Worm (Caenorhabditis elegans) whole organism, late embryonic: ENCODE measurements around the gene F53E10.1.

Experiments
- F13H6.1 ChIP-seq: sonication (generic microtip); optimal IDR thresholded peaks from 2 replicates; lab custom pipeline; 2016; ENCODE audit warnings: missing genetic modification characterization, missing compliant biosample characterization
- K02D7.2 ChIP-seq: sonication (generic microtip); optimal IDR thresholded peaks from 2 replicates; lab custom pipeline; 2017; ENCODE audit warnings: mild to moderate bottlenecking, missing genetic modification characterization, missing compliant biosample characterization
- K09A11.1 ChIP-seq: sonication (generic microtip); optimal IDR thresholded peaks from 2 replicates; lab custom pipeline; 2017; ENCODE audit warnings: antibody characterized with exemption, mild to moderate bottlenecking, missing genetic modification characterization, missing compliant biosample characterization; ENCODE audit not compliant: insufficient read depth
- Y22D7AL.16 ChIP-seq: sonication (generic microtip); optimal IDR thresholded peaks from 2 replicates; lab custom pipeline; 2016; ENCODE audit warnings: missing genetic modification characterization, missing compliant biosample characterization
- ama-1 ChIP-seq: fragments of 150-350 bp; optimal IDR thresholded peaks from 2 replicates; lab custom pipeline; 2014
- ceh-19 ChIP-seq: fragments of 200-800 bp; sonication (Bioruptor generic); optimal IDR thresholded peaks from 2 replicates; lab custom pipeline; 2018; ENCODE audit warnings: mild to moderate bottlenecking, missing genetic modification characterization, missing compliant biosample characterization
- ceh-22 ChIP-seq: sonication (generic microtip); optimal IDR thresholded peaks from 2 replicates; lab custom pipeline; 2017; ENCODE audit warnings: missing biosample characterization, missing genetic modification characterization
- ceh-24 ChIP-seq: sonication (generic microtip); optimal IDR thresholded peaks from 2 replicates; lab custom pipeline; 2016; ENCODE audit warnings: mild to moderate bottlenecking, missing genetic modification characterization, missing compliant biosample characterization
- ceh-30 ChIP-seq: fragments of 150-350 bp; optimal IDR thresholded peaks from 2 replicates; lab custom pipeline; 2014; ENCODE audit warnings: missing biosample characterization, missing genetic modification characterization
- ceh-6 ChIP-seq: fragments of 200-800 bp; sonication (Bioruptor generic); optimal IDR thresholded peaks from 2 replicates; lab custom pipeline; 2018; ENCODE audit warnings: mild to moderate bottlenecking, missing genetic modification characterization, missing compliant biosample characterization
- ceh-9 ChIP-seq: sonication (generic microtip); optimal IDR thresholded peaks from 2 replicates; lab custom pipeline; 2016; ENCODE audit warnings: mild to moderate bottlenecking, missing genetic modification characterization, inconsistent platforms, missing compliant biosample characterization
- che-1 ChIP-seq: sonication (generic microtip); optimal IDR thresholded peaks from 2 replicates; lab custom pipeline; 2016; ENCODE audit warnings: mild to moderate bottlenecking, missing genetic modification characterization, missing compliant biosample characterization
- elt-2 ChIP-seq: sonication (generic microtip); optimal IDR thresholded peaks from 2 replicates; lab custom pipeline; 2016; ENCODE audit warnings: missing genetic modification reagents, missing genetic modification characterization, missing compliant biosample characterization
- ets-4 ChIP-seq: sonication (generic microtip); optimal IDR thresholded peaks from 2 replicates; lab custom pipeline; 2016; ENCODE audit warnings: missing genetic modification characterization, missing compliant biosample characterization
- eyg-1 ChIP-seq: sonication (generic microtip); optimal IDR thresholded peaks from 2 replicates; lab custom pipeline; 2016; ENCODE audit warnings: missing genotype, missing genetic modification characterization, missing compliant biosample characterization
- hlh-13 ChIP-seq: fragments of 200-800 bp; sonication (Bioruptor generic); optimal IDR thresholded peaks from 2 replicates; lab custom pipeline; 2018; ENCODE audit warnings: mild to moderate bottlenecking, missing genetic modification characterization, missing compliant biosample characterization
- hlh-30 ChIP-seq: sonication (generic microtip); optimal IDR thresholded peaks from 2 replicates; lab custom pipeline; 2017; ENCODE audit warnings: antibody characterized with exemption, missing genetic modification characterization, missing compliant biosample characterization; ENCODE audit not compliant: insufficient read depth
- lim-6 ChIP-seq: sonication (generic microtip); optimal IDR thresholded peaks from 2 replicates; lab custom pipeline; 2016; ENCODE audit warnings: missing genetic modification characterization, missing compliant biosample characterization
- madf-2 ChIP-seq: sonication (generic microtip); optimal IDR thresholded peaks from 2 replicates; lab custom pipeline; 2017; ENCODE audit warnings: missing genetic modification characterization, missing compliant biosample characterization
- mec-3 ChIP-seq: sonication (generic microtip); optimal IDR thresholded peaks from 2 replicates; lab custom pipeline; 2016; ENCODE audit warnings: borderline replicate concordance, missing genetic modification characterization, missing compliant biosample characterization
- npax-4 ChIP-seq: sonication (generic microtip); optimal IDR thresholded peaks from 2 replicates; lab custom pipeline; 2016; ENCODE audit warnings: missing genetic modification characterization, missing compliant biosample characterization
- odd-2 ChIP-seq: sonication (generic microtip); optimal IDR thresholded peaks from 2 replicates; lab custom pipeline; 2017; ENCODE audit warnings: antibody characterized with exemption, mild to moderate bottlenecking, missing genetic modification characterization, missing compliant biosample characterization
- pag-3 ChIP-seq: sonication (generic microtip); optimal IDR thresholded peaks from 2 replicates; lab custom pipeline; 2016; ENCODE audit warnings: missing compliant biosample characterization, missing genetic modification characterization, borderline replicate concordance
- pha-2 ChIP-seq: sonication (generic microtip); optimal IDR thresholded peaks from 2 replicates; lab custom pipeline; 2017; ENCODE audit warnings: mild to moderate bottlenecking, missing genetic modification characterization, missing compliant biosample characterization
- pha-4 ChIP-seq: fragments of 150-350 bp; optimal IDR thresholded peaks from 2 replicates; lab custom pipeline; 2018; ENCODE audit warnings: missing biosample characterization, missing genetic modification reagents, missing genetic modification characterization
- sox-2 ChIP-seq: fragments of 200-800 bp; sonication (Bioruptor generic); IDR thresholded peaks from 2 replicates; pipeline ENCODE4 v1.3.6; 2022; ENCODE audit warnings: missing genetic modification reagents, missing genetic modification characterization, missing compliant biosample characterization
- sox-4 ChIP-seq: sonication (generic microtip); optimal IDR thresholded peaks from 2 replicates; lab custom pipeline; 2017; ENCODE audit warnings: mild to moderate bottlenecking, missing genetic modification characterization, inconsistent platforms, missing compliant biosample characterization
- syd-9 ChIP-seq: sonication (generic microtip); optimal IDR thresholded peaks from 2 replicates; lab custom pipeline; 2016; ENCODE audit warnings: mild to moderate bottlenecking, missing genetic modification characterization, moderate library complexity, missing compliant biosample characterization
- tbx-2 ChIP-seq: sonication (generic microtip); optimal IDR thresholded peaks from 2 replicates; lab custom pipeline; 2016; ENCODE audit warnings: missing genetic modification characterization, missing compliant biosample characterization
- unc-3 ChIP-seq, 2 experiments: fragments of 200-800 bp in 1 of 2; sonication (Bioruptor generic) in 1 of 2; sonication (generic microtip) in 1 of 2; conservative IDR thresholded peaks in 1 of 2; optimal IDR thresholded peaks in 1 of 2; 2 replicates each; pipeline versions ENCODE4 v1.3.6 to Lab custom; 2016 to 2022; ENCODE audit warnings: missing compliant biosample characterization in 2 of 2, missing genetic modification characterization in 2 of 2, missing genetic modification reagents in 1 of 2
- unc-42 ChIP-seq: sonication (generic microtip); optimal IDR thresholded peaks from 2 replicates; lab custom pipeline; 2016; ENCODE audit warnings: missing genotype, missing genetic modification characterization, missing compliant biosample characterization
- zip-5 ChIP-seq: sonication (generic microtip); optimal IDR thresholded peaks from 2 replicates; lab custom pipeline; 2016; ENCODE audit warnings: missing genetic modification characterization, missing compliant biosample characterization
- ztf-16 ChIP-seq: sonication (generic microtip); optimal IDR thresholded peaks from 2 replicates; lab custom pipeline; 2017; ENCODE audit warnings: missing genetic modification characterization, missing compliant biosample characterization

The F53E10.1 gene

ce11 chrV:2614986-2615687 lies at the start of gene F53E10.1:
Gene F53E10.1 (plus strand): TSS chrV:2615310.
- TF ChIP-seq elt-2, result peak; percentile 10
- TF ChIP-seq tbx-2, result no peak
- no peak for TF ChIP-seq unc-3 (GFP tag; conservative IDR thresholded peaks at IDR 0.05; lab: Robert Waterston, UW)
- no peak for TF ChIP-seq unc-3 (tag; optimal IDR thresholded peaks at IDR 0.05; lab: Kevin White, UChicago)
- TF ChIP-seq hlh-13 (GFP tag; lab: Kevin White, UChicago), result no peak

- TF ChIP-seq elt-2, result peak; percentile 46
- no peak for TF ChIP-seq che-1 (tag; lab: Kevin White, UChicago)
These were observed 49.6 kb upstream of the F53E10.1 start, which contains the start of gene Y45G12C.1 for ce11 chrV:2565525-2565924. Gene Y45G12C.1 (plus strand): TSS chrV:2565683.

ce11 chrV:2570643-2571042 lies 44.5 kb upstream of the F53E10.1 start, which contains the start of gene srj-19:
Gene srj-19 (minus strand): TSS chrV:2570743.
- TF ChIP-seq pha-4 (tag; lab: Kevin White, UChicago) (no peak), ceh-9 (tag; lab: Kevin White, UChicago) (no peak), ceh-19 (GFP tag; lab: Kevin White, UChicago) (no peak), unc-42 (no peak), pha-2 (tag; lab: Kevin White, UChicago) (no peak), zip-5 (no peak), ceh-24 (no peak)

DNA sequence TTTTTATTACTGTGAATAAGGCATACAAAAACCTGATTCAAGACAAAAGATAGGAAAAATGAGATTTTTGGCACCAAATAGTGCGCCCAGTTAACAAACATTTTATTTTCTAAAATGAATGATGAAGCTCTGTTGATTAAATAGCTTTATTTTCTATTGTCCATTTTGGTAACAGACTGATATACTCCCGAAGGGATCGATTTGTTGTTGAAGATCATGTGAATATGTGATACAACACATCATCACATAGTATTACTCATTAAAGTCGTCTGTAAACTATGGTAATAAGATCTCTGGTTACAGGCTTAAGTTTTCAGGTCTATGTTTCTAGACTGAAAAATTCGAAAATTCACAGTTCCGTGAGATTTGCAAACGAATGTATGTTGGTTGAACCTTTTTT lies 42.0 kb upstream of the F53E10.1 start, which contains the start of gene srj-20:
TSS of gene srj-20 (minus strand) at position 101 of the 400 bp plus-strand sequence.
- no peak for TF ChIP-seq ets-4 (tag; lab: Kevin White, UChicago)
- TF ChIP-seq pag-3 (tag; lab: Kevin White, UChicago), result no peak

DNA sequence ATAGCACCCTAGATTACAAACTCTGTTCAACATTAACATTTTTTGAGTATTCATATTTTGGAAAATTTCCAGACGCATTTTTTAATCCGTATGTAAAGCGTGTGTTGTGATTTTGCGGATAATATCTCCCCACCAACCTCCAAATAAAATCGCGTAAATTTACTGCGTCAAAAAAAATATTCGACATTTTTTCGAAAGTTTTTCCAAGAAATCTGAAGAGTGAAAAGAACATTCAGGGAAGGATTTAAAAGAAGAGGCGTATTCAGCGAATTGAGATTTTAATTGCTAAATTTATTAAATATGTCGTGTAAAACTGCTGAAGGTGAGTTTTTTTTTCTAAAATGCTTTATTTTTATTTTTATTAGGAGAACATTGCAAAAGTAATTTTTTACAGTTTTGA lies 41.2 kb upstream of the F53E10.1 start, which contains the start of gene nhr-290:
TSS of gene nhr-290 (plus strand) at position 301 of the 400 bp plus-strand sequence.
- TF ChIP-seq unc-42 (no peak), sox-4 (tag; lab: Kevin White, UChicago) (no peak), Y22D7AL.16 (tag; lab: Kevin White, UChicago) (no peak), ztf-16 (no peak), madf-2 (no peak), K02D7.2 (tag; lab: Kevin White, UChicago) (no peak), ceh-19 (GFP tag; lab: Kevin White, UChicago) (no peak), elt-2 (no peak), ceh-24 (no peak), odd-2 (tag; lab: Kevin White, UChicago) (no peak), eyg-1 (tag; lab: Kevin White, UChicago) (no peak), syd-9 (tag; lab: Kevin White, UChicago) (no peak), pag-3 (tag; lab: Kevin White, UChicago) (no peak)
- TF ChIP-seq, all 69 proteins: peak for 0

DNA sequence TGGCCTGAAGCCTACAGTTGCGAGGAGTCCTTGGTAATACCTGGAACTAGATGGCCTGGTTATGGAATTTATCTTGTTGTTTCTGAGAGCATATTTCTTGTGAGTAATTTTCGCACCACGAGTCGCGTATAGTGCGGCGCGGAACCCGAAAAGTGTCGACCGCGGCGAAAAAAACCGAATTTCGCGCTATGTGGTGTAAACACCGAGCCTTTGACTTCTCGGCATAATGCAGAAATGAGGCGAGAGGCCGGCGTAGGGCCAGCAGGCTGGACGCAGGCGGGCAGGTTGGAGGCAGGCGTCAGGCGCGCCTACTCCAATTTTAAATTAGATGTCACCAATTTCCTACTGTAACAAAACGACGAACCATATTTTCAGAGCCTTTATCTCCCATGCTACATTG lies 39.4 kb upstream of the F53E10.1 start:
- no peak for TF ChIP-seq ceh-22 (tag; lab: Kevin White, UChicago)
- no peak for TF ChIP-seq sox-4 (tag; lab: Kevin White, UChicago)
- TF ChIP-seq ceh-6 (GFP tag; lab: Kevin White, UChicago), result no peak
- TF ChIP-seq npax-4 (tag; lab: Kevin White, UChicago), result no peak
- no peak for TF ChIP-seq madf-2
- TF ChIP-seq unc-3 (GFP tag; conservative IDR thresholded peaks at IDR 0.05; lab: Robert Waterston, UW), result no peak
- no peak for TF ChIP-seq unc-3 (tag; optimal IDR thresholded peaks at IDR 0.05; lab: Kevin White, UChicago)
- no peak for TF ChIP-seq mec-3 (tag; lab: Kevin White, UChicago)
- TF ChIP-seq sox-2 (GFP tag; lab: Robert Waterston, UW), result no peak
- no peak for TF ChIP-seq K09A11.1 (tag; lab: Kevin White, UChicago)
- no peak for TF ChIP-seq pha-4 (tag; lab: Kevin White, UChicago)
- TF ChIP-seq ceh-9 (tag; lab: Kevin White, UChicago), result no peak
- no peak for TF ChIP-seq lim-6 (tag; lab: Kevin White, UChicago)
- no peak for TF ChIP-seq Y22D7AL.16 (tag; lab: Kevin White, UChicago)
- TF ChIP-seq ceh-30, result no peak
- TF ChIP-seq ama-1 (lab: Kevin White, UChicago), result no peak
- no peak for TF ChIP-seq F13H6.1
- no peak for TF ChIP-seq hlh-30 (tag; lab: Kevin White, UChicago)
- TF ChIP-seq syd-9 (tag; lab: Kevin White, UChicago), result no peak
